Worm (Caenorhabditis elegans) whole organism, young adult: ENCODE results near the gene F58E6.4.

Source experiments
- B0019.2 ChIP-seq: fragments of 200-800 bp; sonication (Bioruptor generic); conservative IDR thresholded peaks from 2 replicates; pipeline ENCODE4 v1.3.6; 2022; ENCODE audit warnings: missing genetic modification reagents, missing genetic modification characterization, missing compliant biosample characterization
- B0035.1 ChIP-seq: sonication (generic microtip); optimal IDR thresholded peaks from 2 replicates; lab custom pipeline; 2016; ENCODE audit warnings: missing genetic modification characterization, mild to moderate bottlenecking, missing compliant biosample characterization, missing genotype, missing genetic modification reagents
- B0336.3 ChIP-seq: fragments of 200-800 bp; sonication (Bioruptor generic); IDR thresholded peaks from 2 replicates; pipeline ENCODE4 v1.3.6; 2022; ENCODE audit warnings: missing genetic modification characterization, missing compliant biosample characterization
- F22D6.2 ChIP-seq: sonication (generic microtip); optimal IDR thresholded peaks from 2 replicates; lab custom pipeline; 2016; ENCODE audit warnings: mild to moderate bottlenecking, missing genetic modification characterization, missing compliant biosample characterization
- F23B12.7 ChIP-seq: sonication (generic microtip); optimal IDR thresholded peaks from 2 replicates; lab custom pipeline; 2017; ENCODE audit warnings: missing genetic modification characterization, mild to moderate bottlenecking, missing compliant biosample characterization, antibody characterized with exemption, moderate library complexity; ENCODE audit not compliant: insufficient read depth
- F39B2.1 ChIP-seq: fragments of 200-800 bp; sonication (Bioruptor generic); IDR thresholded peaks from 2 replicates; pipeline ENCODE4 v1.3.6; 2022; ENCODE audit warnings: missing genetic modification reagents, missing genetic modification characterization, missing compliant biosample characterization
- T26A5.8 ChIP-seq: sonication (generic microtip); optimal IDR thresholded peaks from 2 replicates; lab custom pipeline; 2016; ENCODE audit warnings: missing genetic modification characterization, missing compliant biosample characterization
- Y56A3A.18 ChIP-seq: fragments of 200-800 bp; sonication (Bioruptor generic); IDR thresholded peaks from 2 replicates; pipeline ENCODE4 v1.3.6; 2022; ENCODE audit warnings: missing genetic modification reagents, missing genetic modification characterization, missing compliant biosample characterization
- Y95B8A.8 ChIP-seq: fragments of 200-800 bp; sonication (Bioruptor generic); IDR thresholded peaks from 2 replicates; pipeline ENCODE4 v1.3.6; 2022; ENCODE audit warnings: missing genetic modification reagents, missing genetic modification characterization, missing compliant biosample characterization
- ZK185.1 ChIP-seq: sonication (generic microtip); optimal IDR thresholded peaks from 2 replicates; lab custom pipeline; 2016; ENCODE audit warnings: mild to moderate bottlenecking, missing genetic modification characterization, missing compliant biosample characterization; ENCODE audit not compliant: poor library complexity, severe bottlenecking
- atf-7 ChIP-seq: sonication (generic microtip); optimal IDR thresholded peaks from 2 replicates; lab custom pipeline; 2017; ENCODE audit warnings: mild to moderate bottlenecking, missing genetic modification characterization, missing compliant biosample characterization
- athp-1 ChIP-seq: sonication (generic microtip); optimal IDR thresholded peaks from 2 replicates; lab custom pipeline; 2017; ENCODE audit warnings: mild to moderate bottlenecking, missing genetic modification characterization, missing compliant biosample characterization
- bed-2 ChIP-seq: fragments of 200-800 bp; sonication (Bioruptor generic); IDR thresholded peaks from 2 replicates; pipeline ENCODE4 v1.3.6; 2022; ENCODE audit warnings: missing genetic modification reagents, missing genetic modification characterization, missing compliant biosample characterization
- ccch-3 ChIP-seq: fragments of 200-800 bp; sonication (Bioruptor generic); optimal IDR thresholded peaks from 2 replicates; lab custom pipeline; 2018; ENCODE audit warnings: mild to moderate bottlenecking, missing genetic modification characterization, missing compliant biosample characterization
- cebp-1 ChIP-seq, 2 experiments: fragments of 200-800 bp in 1 of 2; sonication (Bioruptor generic) in 1 of 2; sonication (generic microtip) in 1 of 2; IDR thresholded peaks in 1 of 2; optimal IDR thresholded peaks in 1 of 2; 2 replicates each; pipeline versions ENCODE4 v1.3.6 to Lab custom; 2017 to 2022; ENCODE audit warnings: missing compliant biosample characterization in 2 of 2, missing genetic modification characterization in 2 of 2, mild to moderate bottlenecking in 1 of 2, missing genetic modification reagents in 1 of 2, moderate library complexity in 1 of 2
- ceh-27 ChIP-seq: fragments of 200-800 bp; sonication (Bioruptor generic); optimal IDR thresholded peaks from 2 replicates; lab custom pipeline; 2018; ENCODE audit warnings: mild to moderate bottlenecking, missing genetic modification characterization, moderate library complexity, missing compliant biosample characterization
- ceh-40 ChIP-seq: fragments of 200-800 bp; sonication (Bioruptor generic); IDR thresholded peaks from 2 replicates; pipeline ENCODE4 v1.3.6; 2022; ENCODE audit warnings: missing genetic modification characterization, missing compliant biosample characterization
- die-1 ChIP-seq: sonication (generic microtip); optimal IDR thresholded peaks from 2 replicates; lab custom pipeline; 2016; ENCODE audit warnings: missing genotype, mild to moderate bottlenecking, missing genetic modification characterization, missing compliant biosample characterization
- efl-1 ChIP-seq: fragments of 150-350 bp; optimal IDR thresholded peaks from 2 replicates; lab custom pipeline; 2014; ENCODE audit warnings: missing biosample characterization, missing genetic modification reagents, missing genetic modification characterization
- egl-18 ChIP-seq: fragments of 200-800 bp; sonication (Bioruptor generic); IDR thresholded peaks from 2 replicates; pipeline ENCODE4 v1.3.6; 2022; ENCODE audit warnings: missing genetic modification reagents, missing genetic modification characterization, missing compliant biosample characterization
- fkh-3 ChIP-seq: sonication (generic microtip); optimal IDR thresholded peaks from 2 replicates; lab custom pipeline; 2016; ENCODE audit warnings: mild to moderate bottlenecking, missing genetic modification characterization, missing compliant biosample characterization
- gei-17 ChIP-seq: fragments of 200-800 bp; sonication (Bioruptor generic); optimal IDR thresholded peaks from 2 replicates; lab custom pipeline; 2018; ENCODE audit warnings: mild to moderate bottlenecking, missing genetic modification characterization, missing compliant biosample characterization
- lin-26 ChIP-seq: fragments of 200-800 bp; sonication (Bioruptor generic); IDR thresholded peaks from 2 replicates; pipeline ENCODE4 v1.3.6; 2022; ENCODE audit warnings: missing genetic modification reagents, missing genetic modification characterization, missing compliant biosample characterization
- lsl-1 ChIP-seq: fragments of 200-800 bp; sonication (Bioruptor generic); optimal IDR thresholded peaks from 2 replicates; lab custom pipeline; 2018; ENCODE audit warnings: mild to moderate bottlenecking, missing genetic modification characterization, moderate library complexity, missing compliant biosample characterization
- madf-10 ChIP-seq: sonication (generic microtip); optimal IDR thresholded peaks from 2 replicates; lab custom pipeline; 2016; ENCODE audit warnings: mild to moderate bottlenecking, missing genetic modification characterization, missing compliant biosample characterization
- madf-3 ChIP-seq: fragments of 200-800 bp; sonication (Bioruptor generic); IDR thresholded peaks from 2 replicates; pipeline ENCODE4 v1.3.6; 2022; ENCODE audit warnings: missing genetic modification reagents, missing genetic modification characterization, missing compliant biosample characterization
- mes-4 ChIP-seq: sonication (generic microtip); optimal IDR thresholded peaks from 2 replicates; lab custom pipeline; 2016; ENCODE audit warnings: missing genotype, missing genetic modification characterization, missing compliant biosample characterization
- nfya-2 ChIP-seq: fragments of 200-800 bp; sonication (Bioruptor generic); IDR thresholded peaks from 2 replicates; pipeline ENCODE4 v1.3.6; 2022; ENCODE audit warnings: missing genetic modification reagents, missing genetic modification characterization, missing compliant biosample characterization
- nfyb-1 ChIP-seq: fragments of 200-800 bp; sonication (Bioruptor generic); IDR thresholded peaks from 2 replicates; pipeline ENCODE4 v1.3.6; 2022; ENCODE audit warnings: missing genetic modification reagents, missing genetic modification characterization, missing compliant biosample characterization
- nhr-27 ChIP-seq: fragments of 200-800 bp; sonication (Bioruptor generic); optimal IDR thresholded peaks from 2 replicates; lab custom pipeline; 2018; ENCODE audit warnings: mild to moderate bottlenecking, missing genetic modification characterization, moderate library complexity, missing compliant biosample characterization
- nhr-90 ChIP-seq: sonication (generic microtip); optimal IDR thresholded peaks from 2 replicates; lab custom pipeline; 2016; ENCODE audit warnings: missing genotype, mild to moderate bottlenecking, missing genetic modification characterization, missing compliant biosample characterization
- pbrm-1 ChIP-seq: fragments of 200-800 bp; sonication (Bioruptor generic); IDR thresholded peaks from 2 replicates; pipeline ENCODE4 v1.3.6; 2022; ENCODE audit warnings: missing genetic modification reagents, missing genetic modification characterization, missing compliant biosample characterization
- pha-4 ChIP-seq: fragments of 150-350 bp; sonication (generic microtip); optimal IDR thresholded peaks from 2 replicates; lab custom pipeline; 2014; ENCODE audit warnings: missing biosample characterization, missing genetic modification reagents, missing genetic modification characterization
- rec-8 ChIP-seq, 2 experiments: sonication (generic microtip); optimal IDR thresholded peaks; 2 replicates each; lab custom pipeline; 2016; ENCODE audit warnings: mild to moderate bottlenecking in 2 of 2, missing genetic modification characterization in 2 of 2, missing genetic modification reagents in 2 of 2, missing genotype in 2 of 2, missing biosample characterization in 1 of 2, missing compliant biosample characterization in 1 of 2, moderate library complexity in 1 of 2
- snpc-1.1 ChIP-seq: sonication (generic microtip); optimal IDR thresholded peaks from 2 replicates; lab custom pipeline; 2017; ENCODE audit warnings: missing genetic modification characterization, mild to moderate bottlenecking, missing compliant biosample characterization, antibody characterized with exemption, moderate library complexity, missing genotype, missing genetic modification reagents; ENCODE audit not compliant: insufficient read depth
- snpc-3.4 ChIP-seq: sonication (generic microtip); optimal IDR thresholded peaks from 2 replicates; lab custom pipeline; 2017; ENCODE audit warnings: missing genetic modification characterization, mild to moderate bottlenecking, missing compliant biosample characterization, antibody characterized with exemption, moderate library complexity, missing genotype, missing genetic modification reagents
- somi-1 ChIP-seq: fragments of 200-800 bp; sonication (Bioruptor generic); optimal IDR thresholded peaks from 2 replicates; lab custom pipeline; 2018; ENCODE audit warnings: mild to moderate bottlenecking, missing genetic modification characterization, missing compliant biosample characterization
- sptf-2 ChIP-seq: fragments of 200-800 bp; sonication (Bioruptor generic); optimal IDR thresholded peaks from 2 replicates; lab custom pipeline; 2018; ENCODE audit warnings: mild to moderate bottlenecking, missing genetic modification characterization, missing compliant biosample characterization
- tbp1 ChIP-seq: fragments of 200-800 bp; sonication (Bioruptor generic); optimal IDR thresholded peaks from 2 replicates; lab custom pipeline; 2018; ENCODE audit warnings: mild to moderate bottlenecking, missing genetic modification characterization, missing compliant biosample characterization
- tbx-9 ChIP-seq: sonication (generic microtip); optimal IDR thresholded peaks from 2 replicates; lab custom pipeline; 2016; ENCODE audit warnings: borderline replicate concordance, missing genetic modification characterization, inconsistent platforms, missing compliant biosample characterization
- tlf-1 ChIP-seq: fragments of 200-800 bp; sonication (Bioruptor generic); optimal IDR thresholded peaks from 2 replicates; lab custom pipeline; 2018; ENCODE audit warnings: mild to moderate bottlenecking, missing genetic modification characterization, missing compliant biosample characterization
- unc-130 ChIP-seq: sonication (generic microtip); optimal IDR thresholded peaks from 2 replicates; lab custom pipeline; 2016; ENCODE audit warnings: missing genetic modification reagents, missing genetic modification characterization, missing compliant biosample characterization
- unc-62 ChIP-seq: fragments of 150-350 bp; optimal IDR thresholded peaks from 2 replicates; lab custom pipeline; 2014; ENCODE audit warnings: missing biosample characterization, missing genetic modification reagents, missing genetic modification characterization
- ztf-25 ChIP-seq: fragments of 200-800 bp; sonication (Bioruptor generic); IDR thresholded peaks from 2 replicates; pipeline ENCODE4 v1.3.6; 2022; ENCODE audit warnings: missing genetic modification reagents, missing genetic modification characterization, missing compliant biosample characterization
- ztf-3 ChIP-seq: fragments of 200-800 bp; sonication (Bioruptor generic); optimal IDR thresholded peaks from 2 replicates; lab custom pipeline; 2018; ENCODE audit warnings: mild to moderate bottlenecking, missing genetic modification characterization, missing compliant biosample characterization

Gene F58E6.4

DNA sequence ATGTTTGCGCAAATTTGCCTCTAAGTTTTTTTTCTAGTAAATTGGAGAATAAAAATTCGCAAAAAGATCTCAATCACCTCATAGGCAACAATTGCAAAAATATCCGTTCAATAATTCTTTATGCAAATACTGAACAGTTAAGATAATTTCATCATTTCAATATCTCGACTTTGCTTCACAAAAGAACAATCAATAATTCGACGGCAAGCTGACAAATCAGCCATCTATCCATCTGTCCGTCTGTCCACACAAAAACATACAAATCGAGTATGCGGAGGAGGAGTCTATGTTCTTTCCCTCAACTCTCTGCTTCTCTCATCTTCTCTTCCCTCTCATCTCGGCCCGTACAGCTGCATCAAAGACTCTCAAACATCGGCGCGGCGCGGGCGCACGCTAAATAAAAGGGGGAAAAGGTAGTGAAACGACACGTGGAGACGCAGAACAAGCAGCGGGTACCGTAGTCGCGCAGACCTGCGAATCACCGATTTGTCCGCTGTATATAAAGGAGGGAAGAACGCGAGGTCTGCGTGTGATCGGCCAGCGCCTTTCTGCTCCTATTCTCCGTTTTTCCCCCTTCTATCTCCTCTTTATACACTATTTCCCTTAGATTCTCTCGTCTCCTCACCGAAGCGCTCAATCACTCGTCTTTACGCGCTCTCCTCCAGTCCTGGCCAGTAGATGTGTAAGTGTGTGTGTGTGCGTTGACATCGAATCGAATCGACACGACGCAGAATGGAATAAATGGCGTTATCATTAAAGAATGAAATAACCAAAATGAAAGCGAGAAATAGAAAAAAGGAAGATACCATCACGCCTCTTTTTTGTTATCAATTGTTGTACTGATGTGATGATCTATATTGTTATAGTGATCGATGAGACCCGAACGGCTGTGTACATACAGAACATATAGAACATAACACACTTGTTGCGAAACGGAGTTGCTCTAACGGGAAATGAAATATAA lies 19.2 kb downstream of the F58E6.4 start (continued):
- no peak for TF ChIP-seq snpc-3.4 (tag; lab: Kevin White, UChicago)
- TF ChIP-seq snpc-1.1 (tag; lab: Kevin White, UChicago): no peak
- 0 out of 2 replicates have a peak, but pooled peaks have one; percentile 22 for TF ChIP-seq bed-2 (GFP tag; lab: Robert Waterston, UW)
- peak; percentile 32 for TF ChIP-seq unc-62 (GFP tag; lab: Kevin White, UChicago)
- no peak for TF ChIP-seq fkh-3 (tag; lab: Kevin White, UChicago)
- no peak for TF ChIP-seq lsl-1 (GFP tag; lab: Kevin White, UChicago)
- TF ChIP-seq efl-1 (GFP tag; lab: Kevin White, UChicago): no peak
- peak; percentile 82 for TF ChIP-seq somi-1 (GFP tag; lab: Kevin White, UChicago)
- no peak for TF ChIP-seq pha-4 (tag; lab: Kevin White, UChicago)
- TF ChIP-seq madf-3 (GFP tag; lab: Robert Waterston, UW): no peak
- peak; percentile 89 for TF ChIP-seq nhr-90 (tag; lab: Kevin White, UChicago)
- TF ChIP-seq die-1 (tag; lab: Kevin White, UChicago): peak; percentile 36
- TF ChIP-seq B0035.1 (tag; lab: Kevin White, UChicago): peak; percentile 78
- no peak for TF ChIP-seq T26A5.8
- TF ChIP-seq ccch-3: peak; percentile 18
- peak; percentile 58 for TF ChIP-seq pbrm-1 (GFP tag; lab: Robert Waterston, UW)
- TF ChIP-seq nhr-27 (tag; lab: Kevin White, UChicago): no peak
- no peak for TF ChIP-seq ceh-40 (GFP tag; lab: Robert Waterston, UW)
- no peak for TF ChIP-seq tbx-9 (tag; lab: Kevin White, UChicago)
- TF ChIP-seq mes-4 (tag; lab: Kevin White, UChicago): no peak
- peak; percentile 32; the same call in 1 of the 2 replicates for TF ChIP-seq B0019.2 (GFP tag; lab: Robert Waterston, UW)
- no peak for TF ChIP-seq F23B12.7 (tag; lab: Kevin White, UChicago)
- no peak for TF ChIP-seq nfya-2 (GFP tag; lab: Robert Waterston, UW)
- peak; percentile 59 for TF ChIP-seq athp-1 (tag; lab: Kevin White, UChicago)
- TF ChIP-seq ztf-3 (GFP tag; lab: Kevin White, UChicago): peak; percentile 65
- peak; percentile 93 for TF ChIP-seq atf-7
- TF ChIP-seq rec-8 (tag; optimal IDR thresholded peaks at IDR 0.05; lab: Kevin White, UChicago): peak in 1 of 2 experiments; percentile 2
- peak; percentile 71; the same call in 1 of the 2 replicates for TF ChIP-seq lin-26 (GFP tag; lab: Robert Waterston, UW)
- 0 out of 2 replicates have a peak, but pooled peaks have one; percentile 6 for TF ChIP-seq Y56A3A.18 (GFP tag; lab: Robert Waterston, UW)
- TF ChIP-seq cebp-1 (GFP tag; IDR thresholded peaks at IDR 0.05; lab: Robert Waterston, UW): no peak
- peak; percentile 92 for TF ChIP-seq cebp-1 (tag; optimal IDR thresholded peaks at IDR 0.05; lab: Kevin White, UChicago)
- peak; percentile 95 for TF ChIP-seq nfyb-1 (GFP tag; lab: Robert Waterston, UW)
- peak; percentile 56 for TF ChIP-seq ZK185.1 (tag; lab: Kevin White, UChicago)
- TF ChIP-seq gei-17 (GFP tag; lab: Kevin White, UChicago): peak; percentile 66
- TF ChIP-seq ceh-27: peak; percentile 95
- peak; percentile 12 for TF ChIP-seq unc-130 (GFP tag; lab: Kevin White, UChicago)
- TF ChIP-seq madf-10 (tag; lab: Kevin White, UChicago): peak; percentile 90
- 0 out of 2 replicates have a peak, but pooled peaks have one; percentile 13 for TF ChIP-seq egl-18 (GFP tag; lab: Robert Waterston, UW)
- TF ChIP-seq tbp1: peak; percentile 77
- peak; percentile 72 for TF ChIP-seq tlf-1
- no peak for TF ChIP-seq sptf-2 (GFP tag; lab: Kevin White, UChicago)
- 0 out of 2 replicates have a peak, but pooled peaks have one; percentile 46 for TF ChIP-seq ztf-25 (GFP tag; lab: Robert Waterston, UW)
- TF ChIP-seq B0336.3: peak; percentile 95
- TF ChIP-seq F22D6.2: peak; percentile 52
- 0 out of 2 replicates have a peak, but pooled peaks have one; percentile 33 for TF ChIP-seq Y95B8A.8 (GFP tag; lab: Robert Waterston, UW)
- TF ChIP-seq F39B2.1: no peak
